Worm (Caenorhabditis elegans) whole organism, late embryonic: ENCODE data around the gene K09H11.6.

Source experiments
- C38D4.7 ChIP-seq: fragments of 200-800 bp; sonication (Bioruptor generic); optimal IDR thresholded peaks from 2 replicates; lab custom pipeline; 2018; ENCODE audit warnings: mild to moderate bottlenecking, missing genetic modification characterization, moderate library complexity, missing compliant biosample characterization
- K09A11.1 ChIP-seq: sonication (generic microtip); optimal IDR thresholded peaks from 2 replicates; lab custom pipeline; 2017; ENCODE audit warnings: antibody characterized with exemption, mild to moderate bottlenecking, missing genetic modification characterization, missing compliant biosample characterization; ENCODE audit not compliant: insufficient read depth
- Y22D7AL.16 ChIP-seq: sonication (generic microtip); optimal IDR thresholded peaks from 2 replicates; lab custom pipeline; 2016; ENCODE audit warnings: missing genetic modification characterization, missing compliant biosample characterization
- ama-1 ChIP-seq: fragments of 150-350 bp; optimal IDR thresholded peaks from 2 replicates; lab custom pipeline; 2014
- ceh-14 ChIP-seq: sonication (generic microtip); optimal IDR thresholded peaks from 2 replicates; lab custom pipeline; 2016; ENCODE audit warnings: missing genotype, missing genetic modification characterization, missing compliant biosample characterization
- ceh-19 ChIP-seq: fragments of 200-800 bp; sonication (Bioruptor generic); optimal IDR thresholded peaks from 2 replicates; lab custom pipeline; 2018; ENCODE audit warnings: mild to moderate bottlenecking, missing genetic modification characterization, missing compliant biosample characterization
- ceh-2 ChIP-seq: sonication (generic microtip); optimal IDR thresholded peaks from 2 replicates; lab custom pipeline; 2016; ENCODE audit warnings: missing genotype, missing genetic modification characterization, missing compliant biosample characterization
- ceh-22 ChIP-seq: sonication (generic microtip); optimal IDR thresholded peaks from 2 replicates; lab custom pipeline; 2017; ENCODE audit warnings: missing biosample characterization, missing genetic modification characterization
- ceh-48 ChIP-seq: sonication (generic microtip); optimal IDR thresholded peaks from 2 replicates; lab custom pipeline; 2016; ENCODE audit warnings: missing genetic modification characterization, inconsistent platforms, missing compliant biosample characterization
- ceh-6 ChIP-seq: fragments of 200-800 bp; sonication (Bioruptor generic); optimal IDR thresholded peaks from 2 replicates; lab custom pipeline; 2018; ENCODE audit warnings: mild to moderate bottlenecking, missing genetic modification characterization, missing compliant biosample characterization
- ceh-9 ChIP-seq: sonication (generic microtip); optimal IDR thresholded peaks from 2 replicates; lab custom pipeline; 2016; ENCODE audit warnings: mild to moderate bottlenecking, missing genetic modification characterization, inconsistent platforms, missing compliant biosample characterization
- dve-1 ChIP-seq: sonication (generic microtip); optimal IDR thresholded peaks from 2 replicates; lab custom pipeline; 2017; ENCODE audit warnings: antibody characterized with exemption, mild to moderate bottlenecking, missing genetic modification characterization, missing compliant biosample characterization
- elt-4 ChIP-seq: sonication (generic microtip); optimal IDR thresholded peaks from 2 replicates; lab custom pipeline; 2016; ENCODE audit warnings: missing genetic modification characterization, missing compliant biosample characterization
- ets-4 ChIP-seq: sonication (generic microtip); optimal IDR thresholded peaks from 2 replicates; lab custom pipeline; 2016; ENCODE audit warnings: missing genetic modification characterization, missing compliant biosample characterization
- fkh-6 ChIP-seq: sonication (generic microtip); optimal IDR thresholded peaks from 2 replicates; lab custom pipeline; 2016; ENCODE audit warnings: missing genetic modification characterization, missing compliant biosample characterization
- gmeb-2 ChIP-seq: sonication (generic microtip); optimal IDR thresholded peaks from 2 replicates; lab custom pipeline; 2016; ENCODE audit warnings: missing genetic modification characterization, inconsistent platforms, missing compliant biosample characterization
- hlh-15 ChIP-seq: sonication (generic microtip); optimal IDR thresholded peaks from 2 replicates; lab custom pipeline; 2016; ENCODE audit warnings: missing genetic modification characterization, missing compliant biosample characterization
- hlh-30 ChIP-seq: sonication (generic microtip); optimal IDR thresholded peaks from 2 replicates; lab custom pipeline; 2017; ENCODE audit warnings: antibody characterized with exemption, missing genetic modification characterization, missing compliant biosample characterization; ENCODE audit not compliant: insufficient read depth
- lim-6 ChIP-seq: sonication (generic microtip); optimal IDR thresholded peaks from 2 replicates; lab custom pipeline; 2016; ENCODE audit warnings: missing genetic modification characterization, missing compliant biosample characterization
- madf-2 ChIP-seq: sonication (generic microtip); optimal IDR thresholded peaks from 2 replicates; lab custom pipeline; 2017; ENCODE audit warnings: missing genetic modification characterization, missing compliant biosample characterization
- mec-3 ChIP-seq: sonication (generic microtip); optimal IDR thresholded peaks from 2 replicates; lab custom pipeline; 2016; ENCODE audit warnings: borderline replicate concordance, missing genetic modification characterization, missing compliant biosample characterization
- nhr-11 ChIP-seq: fragments of 150-350 bp; optimal IDR thresholded peaks from 2 replicates; lab custom pipeline; 2014; ENCODE audit warnings: missing biosample characterization, missing genetic modification characterization
- npax-4 ChIP-seq: sonication (generic microtip); optimal IDR thresholded peaks from 2 replicates; lab custom pipeline; 2016; ENCODE audit warnings: missing genetic modification characterization, missing compliant biosample characterization
- pag-3 ChIP-seq: sonication (generic microtip); optimal IDR thresholded peaks from 2 replicates; lab custom pipeline; 2016; ENCODE audit warnings: missing compliant biosample characterization, missing genetic modification characterization, borderline replicate concordance
- pha-2 ChIP-seq: sonication (generic microtip); optimal IDR thresholded peaks from 2 replicates; lab custom pipeline; 2017; ENCODE audit warnings: mild to moderate bottlenecking, missing genetic modification characterization, missing compliant biosample characterization
- pqm-1 ChIP-seq: sonication (generic microtip); optimal IDR thresholded peaks from 2 replicates; lab custom pipeline; 2016; ENCODE audit warnings: missing genetic modification characterization, missing compliant biosample characterization
- pros-1 ChIP-seq: fragments of 150-350 bp; optimal IDR thresholded peaks from 2 replicates; lab custom pipeline; 2014; ENCODE audit warnings: missing biosample characterization, missing genetic modification reagents, missing genetic modification characterization
- ref-2 ChIP-seq: sonication (generic microtip); optimal IDR thresholded peaks from 2 replicates; lab custom pipeline; 2016; ENCODE audit warnings: missing genetic modification characterization, missing compliant biosample characterization
- rnt-1 ChIP-seq: sonication (generic microtip); optimal IDR thresholded peaks from 2 replicates; lab custom pipeline; 2016; ENCODE audit warnings: missing genetic modification characterization, missing compliant biosample characterization
- sdc-2 ChIP-seq: sonication (generic microtip); optimal IDR thresholded peaks from 2 replicates; lab custom pipeline; 2016; ENCODE audit warnings: missing genotype, missing genetic modification characterization, missing compliant biosample characterization
- sox-4 ChIP-seq: sonication (generic microtip); optimal IDR thresholded peaks from 2 replicates; lab custom pipeline; 2017; ENCODE audit warnings: mild to moderate bottlenecking, missing genetic modification characterization, inconsistent platforms, missing compliant biosample characterization
- syd-9 ChIP-seq: sonication (generic microtip); optimal IDR thresholded peaks from 2 replicates; lab custom pipeline; 2016; ENCODE audit warnings: mild to moderate bottlenecking, missing genetic modification characterization, moderate library complexity, missing compliant biosample characterization
- ttx-3 ChIP-seq: sonication (generic microtip); optimal IDR thresholded peaks from 2 replicates; lab custom pipeline; 2016; ENCODE audit warnings: missing genetic modification reagents, missing genetic modification characterization, missing compliant biosample characterization
- unc-42 ChIP-seq: sonication (generic microtip); optimal IDR thresholded peaks from 2 replicates; lab custom pipeline; 2016; ENCODE audit warnings: missing genotype, missing genetic modification characterization, missing compliant biosample characterization
- unc-55 ChIP-seq: sonication (generic microtip); optimal IDR thresholded peaks from 2 replicates; lab custom pipeline; 2017; ENCODE audit warnings: missing biosample characterization, missing genetic modification reagents, missing genetic modification characterization
- zip-5 ChIP-seq: sonication (generic microtip); optimal IDR thresholded peaks from 2 replicates; lab custom pipeline; 2016; ENCODE audit warnings: missing genetic modification characterization, missing compliant biosample characterization
- ztf-16 ChIP-seq: sonication (generic microtip); optimal IDR thresholded peaks from 2 replicates; lab custom pipeline; 2017; ENCODE audit warnings: missing genetic modification characterization, missing compliant biosample characterization

The K09H11.6 gene

ce11 chrV:5722093-5722492 lies 13.9 kb downstream of the K09H11.6 start:
- TF ChIP-seq pha-2 (tag; lab: Kevin White, UChicago) (no peak), pqm-1 (no peak), unc-42 (tag; lab: Kevin White, UChicago) (no peak), ceh-22 (tag; lab: Kevin White, UChicago) (no peak), ref-2 (tag; lab: Kevin White, UChicago) (no peak), pros-1 (tag; lab: Kevin White, UChicago) (no peak), mec-3 (tag; lab: Kevin White, UChicago) (no peak), gmeb-2 (no peak), Y22D7AL.16 (no peak), dve-1 (tag; lab: Kevin White, UChicago) (no peak), sox-4 (tag; lab: Kevin White, UChicago) (no peak), ttx-3 (tag; lab: Kevin White, UChicago) (no peak), ets-4 (no peak), unc-55 (GFP tag; lab: Kevin White, UChicago) (no peak)

ce11 chrV:5717237-5717935 lies 18.6 kb downstream of the K09H11.6 start, which contains the start of gene rga-3:
Gene rga-3 (plus strand): TSS chrV:5717885.
- TF ChIP-seq madf-2 (tag; lab: Kevin White, UChicago) (no peak), ztf-16 (tag; lab: Kevin White, UChicago) (no peak), syd-9 (tag; lab: Kevin White, UChicago) (no peak), unc-55 (GFP tag; lab: Kevin White, UChicago) (no peak), Y22D7AL.16 (no peak), hlh-30 (tag; lab: Kevin White, UChicago) (no peak), dve-1 (tag; lab: Kevin White, UChicago) (no peak)

- no peak for TF ChIP-seq unc-42 (tag; lab: Kevin White, UChicago)
- no peak for TF ChIP-seq K09A11.1 (tag; lab: Kevin White, UChicago)
- no peak for TF ChIP-seq pha-2 (tag; lab: Kevin White, UChicago)
- no peak for TF ChIP-seq mec-3 (tag; lab: Kevin White, UChicago)
- TF ChIP-seq nhr-11 (tag; lab: Kevin White, UChicago) = no peak
- no peak for TF ChIP-seq sdc-2 (tag; lab: Kevin White, UChicago)
- no peak for TF ChIP-seq fkh-6 (tag; lab: Kevin White, UChicago)
- no peak for TF ChIP-seq zip-5 (tag; lab: Kevin White, UChicago)
- TF ChIP-seq ttx-3 (tag; lab: Kevin White, UChicago) = no peak
- no peak for TF ChIP-seq ceh-9 (tag; lab: Kevin White, UChicago)
- TF ChIP-seq ref-2 (tag; lab: Kevin White, UChicago) = no peak
- TF ChIP-seq ceh-6 (GFP tag; lab: Kevin White, UChicago) = no peak
- TF ChIP-seq ceh-19 (GFP tag; lab: Kevin White, UChicago) = no peak
- no peak for TF ChIP-seq ceh-48 (tag; lab: Kevin White, UChicago)
- TF ChIP-seq ceh-2 = no peak
- TF ChIP-seq pros-1 (tag; lab: Kevin White, UChicago) = no peak
- no peak for TF ChIP-seq syd-9 (tag; lab: Kevin White, UChicago)
- TF ChIP-seq, all 69 proteins: peak for 0
These were observed 19.5 kb downstream of the K09H11.6 start, which contains the start of gene K09H11.9 for ce11 chrV:5716508-5716907. Gene K09H11.9 (minus strand): TSS chrV:5716608.

- no peak for TF ChIP-seq ceh-48 (tag; lab: Kevin White, UChicago)
- no peak for TF ChIP-seq npax-4 (tag; lab: Kevin White, UChicago)
- no peak for TF ChIP-seq C38D4.7 (GFP tag; lab: Kevin White, UChicago)
- TF ChIP-seq rnt-1 (tag; lab: Kevin White, UChicago) = no peak
- TF ChIP-seq pag-3 (tag; lab: Kevin White, UChicago) = no peak
- TF ChIP-seq ceh-14 = no peak
- TF ChIP-seq ama-1 (lab: Kevin White, UChicago) = no peak
- TF ChIP-seq pros-1 (tag; lab: Kevin White, UChicago) = no peak
- no peak for TF ChIP-seq lim-6
- TF ChIP-seq elt-4 (tag; lab: Kevin White, UChicago) = no peak
- no peak for TF ChIP-seq hlh-15 (tag; lab: Kevin White, UChicago)
These were observed 22.5 kb downstream of the K09H11.6 start for ce11 chrV:5713510-5713909.
